Worm (Caenorhabditis elegans) whole organism, L4 larva: ENCODE measurements around the gene nhr-3.

Experiments used
- D1046.2 ChIP-seq: fragments of 200-800 bp; sonication (Bioruptor generic); IDR thresholded peaks from 2 replicates; pipeline ENCODE4 v1.3.6; 2022; ENCODE audit warnings: missing genetic modification characterization, missing compliant biosample characterization
- F10B5.3 ChIP-seq: sonication (generic microtip); optimal IDR thresholded peaks from 2 replicates; lab custom pipeline; 2016; ENCODE audit warnings: mild to moderate bottlenecking, missing genetic modification characterization, missing compliant biosample characterization
- F26F4.8 ChIP-seq: fragments of 200-800 bp; sonication (Bioruptor generic); conservative IDR thresholded peaks from 2 replicates; pipeline ENCODE4 v1.3.6; 2022; ENCODE audit warnings: missing genetic modification characterization, missing compliant biosample characterization
- F37D6.2 ChIP-seq: sonication (generic microtip); optimal IDR thresholded peaks from 2 replicates; lab custom pipeline; 2016; ENCODE audit warnings: mild to moderate bottlenecking, missing genetic modification characterization, missing compliant biosample characterization
- R02D3.7 ChIP-seq: fragments of 150-350 bp; sonication (generic microtip); optimal IDR thresholded peaks from 3 replicates; lab custom pipeline; 2014; ENCODE audit warnings: missing biosample characterization, missing genetic modification characterization
- T20F7.1 ChIP-seq: fragments of 200-800 bp; sonication (Bioruptor generic); optimal IDR thresholded peaks from 2 replicates; lab custom pipeline; 2018; ENCODE audit warnings: mild to moderate bottlenecking, missing genetic modification characterization, missing compliant biosample characterization
- Y105C5A.15 ChIP-seq: fragments of 200-800 bp; sonication (Bioruptor generic); IDR thresholded peaks from 2 replicates; pipeline ENCODE4 v1.3.6; 2022; ENCODE audit warnings: missing genetic modification characterization, missing compliant biosample characterization
- Y48G9A.11 ChIP-seq: fragments of 200-800 bp; sonication (Bioruptor generic); IDR thresholded peaks from 2 replicates; pipeline ENCODE4 v1.3.6; 2022; ENCODE audit warnings: missing genetic modification reagents, missing genetic modification characterization, missing compliant biosample characterization
- Y75B8A.6 ChIP-seq: fragments of 200-800 bp; sonication (Bioruptor generic); IDR thresholded peaks from 2 replicates; pipeline ENCODE4 v1.3.6; 2022; ENCODE audit warnings: missing genetic modification reagents, missing genetic modification characterization, missing compliant biosample characterization
- ZK337.2 ChIP-seq: fragments of 200-800 bp; sonication (Bioruptor generic); IDR thresholded peaks from 2 replicates; pipeline ENCODE4 v1.3.6; 2022; ENCODE audit warnings: missing genetic modification reagents, missing genetic modification characterization, missing compliant biosample characterization
- aha-1 ChIP-seq: fragments of 150-350 bp; peaks from one replicate; lab custom pipeline; 2014; ENCODE audit warnings: missing biosample characterization, missing genetic modification characterization
- aly-2 ChIP-seq: sonication (generic microtip); optimal IDR thresholded peaks from 2 replicates; lab custom pipeline; 2018; ENCODE audit warnings: missing biosample characterization, missing genetic modification characterization
- ama-1 ChIP-seq: fragments of 150-350 bp; optimal IDR thresholded peaks from 2 replicates; lab custom pipeline; 2014; ENCODE audit warnings: inconsistent platforms, mixed read lengths
- attf-4 ChIP-seq: sonication (generic microtip); optimal IDR thresholded peaks from 3 replicates; lab custom pipeline; 2017; ENCODE audit warnings: missing biosample characterization, missing genetic modification characterization
- ceh-20 ChIP-seq: fragments of 200-800 bp; sonication (Bioruptor generic); IDR thresholded peaks from 2 replicates; pipeline ENCODE4 v1.3.6; 2022; ENCODE audit warnings: missing genetic modification reagents, missing genetic modification characterization, missing compliant biosample characterization
- ceh-44 ChIP-seq: fragments of 200-800 bp; sonication (Bioruptor generic); IDR thresholded peaks from 2 replicates; pipeline ENCODE4 v1.3.6; 2022; ENCODE audit warnings: missing genetic modification reagents, missing genetic modification characterization, missing compliant biosample characterization
- ceh-62 ChIP-seq: sonication (generic microtip); optimal IDR thresholded peaks from 2 replicates; lab custom pipeline; 2017; ENCODE audit warnings: missing biosample characterization, missing genetic modification characterization
- ceh-82 ChIP-seq: sonication (generic microtip); optimal IDR thresholded peaks from 2 replicates; lab custom pipeline; 2017; ENCODE audit warnings: missing biosample characterization, missing genetic modification characterization
- cey-2 ChIP-seq: sonication (generic microtip); optimal IDR thresholded peaks from 3 replicates; lab custom pipeline; 2017; ENCODE audit warnings: missing genetic modification characterization, mild to moderate bottlenecking, missing compliant biosample characterization, antibody characterized with exemption, borderline replicate concordance; ENCODE audit not compliant: insufficient read depth
- daf-19 ChIP-seq: fragments of 200-800 bp; sonication (Bioruptor generic); conservative IDR thresholded peaks from 2 replicates; pipeline ENCODE4 v1.3.6; 2022; ENCODE audit warnings: missing genetic modification characterization, missing compliant biosample characterization
- daf-8 ChIP-seq: fragments of 200-800 bp; sonication (Bioruptor generic); IDR thresholded peaks from 2 replicates; pipeline ENCODE4 v1.3.6; 2022; ENCODE audit warnings: missing genetic modification characterization, missing compliant biosample characterization
- dpl-1 ChIP-seq: fragments of 150-350 bp; optimal IDR thresholded peaks from 2 replicates; lab custom pipeline; 2014; ENCODE audit warnings: missing biosample characterization, missing genetic modification reagents, missing genetic modification characterization
- fkh-10 ChIP-seq: fragments of 150-350 bp; optimal IDR thresholded peaks from 2 replicates; lab custom pipeline; 2014; ENCODE audit warnings: missing biosample characterization, missing genetic modification reagents, missing genetic modification characterization
- gei-8 ChIP-seq: fragments of 200-800 bp; sonication (Bioruptor generic); optimal IDR thresholded peaks from 2 replicates; lab custom pipeline; 2018; ENCODE audit warnings: mild to moderate bottlenecking, missing genetic modification characterization, missing compliant biosample characterization
- hif-1 ChIP-seq, 2 experiments: sonication (generic microtip); optimal IDR thresholded peaks; 2 replicates each; lab custom pipeline; 2016 to 2017; ENCODE audit warnings: missing compliant biosample characterization in 2 of 2, missing genetic modification characterization in 2 of 2, missing genetic modification reagents in 2 of 2, missing genotype in 2 of 2, mild to moderate bottlenecking in 1 of 2
- hlh-11 ChIP-seq: fragments of 200-800 bp; sonication (Bioruptor generic); optimal IDR thresholded peaks from 2 replicates; lab custom pipeline; 2018; ENCODE audit warnings: mild to moderate bottlenecking, missing genetic modification characterization, missing compliant biosample characterization
- hlh-30 ChIP-seq: sonication (generic microtip); optimal IDR thresholded peaks from 2 replicates; lab custom pipeline; 2017; ENCODE audit warnings: antibody characterized with exemption, mild to moderate bottlenecking, missing genetic modification characterization, missing compliant biosample characterization; ENCODE audit not compliant: insufficient read depth
- lin-1 ChIP-seq: fragments of 200-800 bp; sonication (Bioruptor generic); IDR thresholded peaks from 2 replicates; pipeline ENCODE4 v1.3.6; 2022; ENCODE audit warnings: missing genetic modification reagents, missing genetic modification characterization, missing compliant biosample characterization
- lin-29 ChIP-seq: fragments of 200-800 bp; sonication (Bioruptor generic); IDR thresholded peaks from 2 replicates; pipeline ENCODE4 v1.3.6; 2022; ENCODE audit warnings: missing genetic modification reagents, missing genetic modification characterization, missing compliant biosample characterization
- lir-3 ChIP-seq: sonication (generic microtip); optimal IDR thresholded peaks from 2 replicates; lab custom pipeline; 2016; ENCODE audit warnings: mild to moderate bottlenecking, missing genetic modification characterization, missing compliant biosample characterization
- madf-5 ChIP-seq, 2 experiments: fragments of 200-800 bp; sonication (Bioruptor generic); IDR thresholded peaks; 2 replicates each; pipeline ENCODE4 v1.3.6; 2022; ENCODE audit warnings: missing compliant biosample characterization in 2 of 2, missing genetic modification characterization in 2 of 2
- mep-1 ChIP-seq: fragments of 150-350 bp; sonication (generic microtip); optimal IDR thresholded peaks from 3 replicates; lab custom pipeline; 2014; ENCODE audit warnings: missing biosample characterization, missing genetic modification characterization
- mes-2 ChIP-seq: sonication (generic microtip); optimal IDR thresholded peaks from 2 replicates; lab custom pipeline; 2016; ENCODE audit warnings: missing genotype, mild to moderate bottlenecking, missing genetic modification characterization, missing compliant biosample characterization; ENCODE audit not compliant: poor library complexity, severe bottlenecking
- mxl-3 ChIP-seq: fragments of 200-800 bp; sonication (Bioruptor generic); optimal IDR thresholded peaks from 2 replicates; lab custom pipeline; 2018; ENCODE audit warnings: mild to moderate bottlenecking, missing genetic modification characterization, missing compliant biosample characterization
- nhr-42 ChIP-seq: fragments of 200-800 bp; sonication (Bioruptor generic); IDR thresholded peaks from 2 replicates; pipeline ENCODE4 v1.3.6; 2022; ENCODE audit warnings: missing genetic modification characterization, missing compliant biosample characterization
- nhr-48 ChIP-seq: sonication (generic microtip); optimal IDR thresholded peaks from 2 replicates; lab custom pipeline; 2016; ENCODE audit warnings: mild to moderate bottlenecking, missing genetic modification characterization, missing compliant biosample characterization
- nhr-6 ChIP-seq: fragments of 150-350 bp; optimal IDR thresholded peaks from 2 replicates; lab custom pipeline; 2014; ENCODE audit warnings: missing biosample characterization, missing genetic modification characterization
- nhr-77 ChIP-seq: fragments of 150-350 bp; optimal IDR thresholded peaks from 2 replicates; lab custom pipeline; 2014; ENCODE audit warnings: missing biosample characterization, missing genetic modification characterization
- php-3 ChIP-seq: fragments of 200-800 bp; sonication (Bioruptor generic); IDR thresholded peaks from 2 replicates; pipeline ENCODE4 v1.3.6; 2022; ENCODE audit warnings: missing genetic modification reagents, missing genetic modification characterization, missing compliant biosample characterization
- pqm-1 ChIP-seq: sonication (generic microtip); optimal IDR thresholded peaks from 2 replicates; lab custom pipeline; 2017; ENCODE audit warnings: missing biosample characterization, missing genetic modification characterization
- saeg-2 ChIP-seq: fragments of 200-800 bp; sonication (Bioruptor generic); IDR thresholded peaks from 2 replicates; pipeline ENCODE4 v1.3.6; 2022; ENCODE audit warnings: missing genetic modification reagents, missing genetic modification characterization, missing compliant biosample characterization
- set-16 ChIP-seq: fragments of 200-800 bp; sonication (Bioruptor generic); IDR thresholded peaks from 2 replicates; pipeline ENCODE4 v1.3.6; 2022; ENCODE audit warnings: missing genetic modification reagents, missing genetic modification characterization, missing compliant biosample characterization
- skn-1 ChIP-seq: fragments of 150-350 bp; optimal IDR thresholded peaks from 2 replicates; lab custom pipeline; 2014; ENCODE audit warnings: missing biosample characterization, missing genetic modification characterization
- tag-97 ChIP-seq: fragments of 200-800 bp; sonication (Bioruptor generic); IDR thresholded peaks from 2 replicates; pipeline ENCODE4 v1.3.6; 2022; ENCODE audit warnings: missing genetic modification characterization, missing compliant biosample characterization
- tra-1 ChIP-seq: fragments of 200-800 bp; sonication (Bioruptor generic); IDR thresholded peaks from 2 replicates; pipeline ENCODE4 v1.3.6; 2022; ENCODE audit warnings: missing genetic modification reagents, missing genetic modification characterization, missing compliant biosample characterization
- unc-130 ChIP-seq: sonication (generic microtip); optimal IDR thresholded peaks from 2 replicates; lab custom pipeline; 2016; ENCODE audit warnings: missing genetic modification reagents, missing genetic modification characterization, missing compliant biosample characterization
- unc-39 ChIP-seq: sonication (generic microtip); optimal IDR thresholded peaks from 2 replicates; lab custom pipeline; 2017; ENCODE audit warnings: missing biosample characterization, missing genetic modification characterization
- zag-1 ChIP-seq: fragments of 150-350 bp; optimal IDR thresholded peaks from 2 replicates; lab custom pipeline; 2014; ENCODE audit warnings: missing biosample characterization, missing genetic modification characterization
- zfp-2 ChIP-seq: sonication (generic microtip); optimal IDR thresholded peaks from 2 replicates; lab custom pipeline; 2016; ENCODE audit warnings: mild to moderate bottlenecking, missing genetic modification characterization, missing compliant biosample characterization
- zfp-3 ChIP-seq: fragments of 200-800 bp; sonication (Bioruptor generic); conservative IDR thresholded peaks from 2 replicates; pipeline ENCODE4 v1.3.6; 2022; ENCODE audit warnings: missing genetic modification reagents, missing genetic modification characterization, missing compliant biosample characterization
- zip-11 ChIP-seq: fragments of 200-800 bp; sonication (Bioruptor generic); IDR thresholded peaks from 2 replicates; pipeline ENCODE4 v1.3.6; 2022; ENCODE audit warnings: missing genetic modification characterization, missing compliant biosample characterization
- ztf-7 ChIP-seq: fragments of 150-350 bp; optimal IDR thresholded peaks from 2 replicates; lab custom pipeline; 2014; ENCODE audit warnings: missing biosample characterization, missing genetic modification characterization

nhr-3 gene

ce11 chrX:14560297-14560680 lies 2.0 kb downstream of the nhr-3 start (continued):
- TF ChIP-seq pqm-1 (tag; lab: Kevin White, UChicago) (peak; percentile 71), ama-1 (lab: Kevin White, UChicago) (no peak), madf-5 (GFP tag; IDR thresholded peaks at IDR 0.05; lab: Robert Waterston, UW) (no peak), daf-8 (GFP tag; lab: Robert Waterston, UW) (no peak), unc-130 (no peak), Y48G9A.11 (GFP tag; lab: Robert Waterston, UW) (no peak), mep-1 (tag; lab: Kevin White, UChicago) (peak; percentile 97), R02D3.7 (no peak), F10B5.3 (tag; lab: Kevin White, UChicago) (no peak), ceh-62 (tag; lab: Kevin White, UChicago) (no peak), zfp-3 (GFP tag; lab: Robert Waterston, UW) (0 out of 2 replicates have a peak, but pooled peaks have one; percentile 39), ceh-82 (tag; lab: Kevin White, UChicago) (no peak), dpl-1 (GFP tag; lab: Kevin White, UChicago) (peak; percentile 61), nhr-48 (tag; lab: Kevin White, UChicago) (peak; percentile 95), daf-19 (GFP tag; lab: Robert Waterston, UW) (no peak), lin-29 (GFP tag; lab: Robert Waterston, UW) (no peak), hlh-30 (tag; lab: Kevin White, UChicago) (peak; percentile 96), ceh-44 (no peak), set-16 (GFP tag; lab: Robert Waterston, UW) (peak; percentile 49; the same call in 1 of the 2 replicates), unc-39 (tag; lab: Kevin White, UChicago) (no peak), mxl-3 (GFP tag; lab: Kevin White, UChicago) (peak; percentile 69), ceh-20 (GFP tag; lab: Robert Waterston, UW) (peak; percentile 87), zag-1 (tag; lab: Kevin White, UChicago) (no peak), php-3 (0 out of 2 replicates have a peak, but pooled peaks have one; percentile 48), cey-2 (tag; lab: Kevin White, UChicago) (peak; percentile 54), zip-11 (GFP tag; lab: Robert Waterston, UW) (no peak), Y75B8A.6 (GFP tag; lab: Robert Waterston, UW) (no peak), aly-2 (tag; lab: Kevin White, UChicago) (no peak), gei-8 (GFP tag; lab: Kevin White, UChicago) (peak; percentile 89), ztf-7 (tag; lab: Kevin White, UChicago) (peak; percentile 65), fkh-10 (GFP tag; lab: Kevin White, UChicago) (peak; percentile 14), mes-2 (peak; percentile 65), saeg-2 (GFP tag; lab: Robert Waterston, UW) (peak; percentile 78; the same call in 1 of the 2 replicates), F26F4.8 (GFP tag; lab: Robert Waterston, UW) (no peak), D1046.2 (GFP tag; lab: Robert Waterston, UW) (no peak), nhr-42 (GFP tag; lab: Robert Waterston, UW) (peak; percentile 20; the same call in 1 of the 2 replicates), nhr-77 (tag; lab: Kevin White, UChicago) (peak; percentile 90), F37D6.2 (tag; lab: Kevin White, UChicago) (peak; percentile 39), tag-97 (GFP tag; lab: Robert Waterston, UW) (no peak), hlh-11 (tag; lab: Kevin White, UChicago) (peak; percentile 98), hif-1 (tag; optimal IDR thresholded peaks at IDR 0.05; lab: Kevin White, UChicago) (peak; percentile 34 to 92), aha-1 (tag; lab: Kevin White, UChicago) (peak; percentile 99), nhr-6 (tag; lab: Kevin White, UChicago) (peak; percentile 82), T20F7.1 (GFP tag; lab: Kevin White, UChicago) (peak; percentile 76), attf-4 (tag; lab: Kevin White, UChicago) (no peak), skn-1 (tag; lab: Kevin White, UChicago) (no peak), lin-1 (GFP tag; lab: Robert Waterston, UW) (peak; percentile 92), tra-1 (GFP tag; lab: Robert Waterston, UW) (peak; percentile 92), lir-3 (tag; lab: Kevin White, UChicago) (no peak), ZK337.2 (GFP tag; lab: Robert Waterston, UW) (no peak), Y105C5A.15 (no peak), zfp-2 (tag; lab: Kevin White, UChicago) (peak; percentile 36)
